Worm (Caenorhabditis elegans) whole organism, L2 larva: ENCODE results near the gene F43C11.4.

Source experiments
- C34F6.9 ChIP-seq: fragments of 150-350 bp; optimal IDR thresholded peaks from 2 replicates; lab custom pipeline; 2014; ENCODE audit warnings: missing biosample characterization, missing genetic modification characterization
- F13H6.1 ChIP-seq: sonication (generic microtip); optimal IDR thresholded peaks from 2 replicates; lab custom pipeline; 2016; ENCODE audit warnings: missing genetic modification characterization, missing compliant biosample characterization
- Y55F3AM.14 ChIP-seq: fragments of 200-800 bp; sonication (Bioruptor generic); optimal IDR thresholded peaks from 2 replicates; lab custom pipeline; 2018; ENCODE audit warnings: mild to moderate bottlenecking, missing genetic modification characterization, missing compliant biosample characterization
- ZK546.5 ChIP-seq: sonication (generic microtip); optimal IDR thresholded peaks from 2 replicates; lab custom pipeline; 2017; ENCODE audit warnings: missing biosample characterization, missing genetic modification characterization
- alr-1 ChIP-seq: fragments of 150-350 bp; optimal IDR thresholded peaks from 2 replicates; lab custom pipeline; 2014; ENCODE audit warnings: missing biosample characterization, missing genetic modification characterization
- aly-2 ChIP-seq: fragments of 150-350 bp; optimal IDR thresholded peaks from 2 replicates; lab custom pipeline; 2014; ENCODE audit warnings: missing biosample characterization, missing genetic modification characterization
- ama-1 ChIP-seq: fragments of 150-350 bp; optimal IDR thresholded peaks from 2 replicates; lab custom pipeline; 2018; ENCODE audit warnings: inconsistent platforms
- blmp-1 ChIP-seq: sonication (generic microtip); optimal IDR thresholded peaks from 2 replicates; lab custom pipeline; 2017; ENCODE audit warnings: missing genetic modification characterization, mild to moderate bottlenecking, missing compliant biosample characterization, antibody characterized with exemption, moderate library complexity; ENCODE audit not compliant: insufficient read depth
- ceh-16 ChIP-seq: fragments of 150-350 bp; optimal IDR thresholded peaks from 2 replicates; lab custom pipeline; 2014; ENCODE audit warnings: missing biosample characterization, missing genetic modification characterization
- egl-27 ChIP-seq: sonication (generic microtip); optimal IDR thresholded peaks from 3 replicates; lab custom pipeline; 2017; ENCODE audit warnings: missing biosample characterization, missing genetic modification reagents, missing genetic modification characterization
- elt-1 ChIP-seq: fragments of 150-350 bp; optimal IDR thresholded peaks from 2 replicates; lab custom pipeline; 2014; ENCODE audit warnings: missing biosample characterization, missing genetic modification characterization
- elt-3 ChIP-seq: sonication (generic microtip); optimal IDR thresholded peaks from 2 replicates; lab custom pipeline; 2017; ENCODE audit warnings: missing biosample characterization, missing genetic modification characterization
- fos-1 ChIP-seq: fragments of 150-350 bp; optimal IDR thresholded peaks from 2 replicates; lab custom pipeline; 2014; ENCODE audit warnings: missing biosample characterization, missing genetic modification characterization
- gmeb-1 ChIP-seq: fragments of 150-350 bp; optimal IDR thresholded peaks from 2 replicates; lab custom pipeline; 2014; ENCODE audit warnings: missing biosample characterization, missing genetic modification characterization
- lin-13 ChIP-seq: fragments of 150-350 bp; optimal IDR thresholded peaks from 2 replicates; lab custom pipeline; 2014; ENCODE audit warnings: missing biosample characterization, missing genetic modification reagents, missing genetic modification characterization
- lsy-2 ChIP-seq, 2 experiments: fragments of 150-350 bp in 1 of 2; sonication (generic microtip) in 1 of 2; optimal IDR thresholded peaks; 2 replicates each; lab custom pipeline; 2014 to 2017; ENCODE audit warnings: missing biosample characterization in 2 of 2, missing genetic modification characterization in 2 of 2
- mbf-1 ChIP-seq: sonication (generic microtip); optimal IDR thresholded peaks from 2 replicates; lab custom pipeline; 2017; ENCODE audit warnings: missing biosample characterization, missing genetic modification characterization
- nhr-11 ChIP-seq: fragments of 150-350 bp; optimal IDR thresholded peaks from 2 replicates; lab custom pipeline; 2014; ENCODE audit warnings: missing biosample characterization, missing genetic modification characterization
- nhr-129 ChIP-seq: fragments of 150-350 bp; optimal IDR thresholded peaks from 2 replicates; lab custom pipeline; 2014; ENCODE audit warnings: missing biosample characterization, missing genetic modification characterization
- nhr-21 ChIP-seq: fragments of 150-350 bp; optimal IDR thresholded peaks from 2 replicates; lab custom pipeline; 2014; ENCODE audit warnings: missing biosample characterization, missing genetic modification characterization
- nhr-23 ChIP-seq: fragments of 150-350 bp; optimal IDR thresholded peaks from 2 replicates; lab custom pipeline; 2014; ENCODE audit warnings: missing biosample characterization, missing genetic modification reagents, missing genetic modification characterization
- nhr-25 ChIP-seq: fragments of 150-350 bp; sonication (generic microtip); optimal IDR thresholded peaks from 3 replicates; lab custom pipeline; 2014; ENCODE audit warnings: missing biosample characterization, missing genetic modification characterization
- nhr-6 ChIP-seq: fragments of 150-350 bp; optimal IDR thresholded peaks from 2 replicates; lab custom pipeline; 2014; ENCODE audit warnings: missing biosample characterization, missing genetic modification characterization
- peb-1 ChIP-seq: fragments of 150-350 bp; optimal IDR thresholded peaks from 2 replicates; lab custom pipeline; 2014; ENCODE audit warnings: missing biosample characterization, missing genetic modification characterization
- skn-1 ChIP-seq: sonication (generic microtip); optimal IDR thresholded peaks from 2 replicates; lab custom pipeline; 2017; ENCODE audit warnings: missing biosample characterization, missing genetic modification characterization
- sma-3 ChIP-seq: sonication (generic microtip); optimal IDR thresholded peaks from 2 replicates; lab custom pipeline; 2016; ENCODE audit warnings: missing genetic modification reagents, missing genetic modification characterization, missing compliant biosample characterization
- sma-9 ChIP-seq, 2 experiments: fragments of 150-350 bp in 1 of 2; sonication (generic microtip) in 1 of 2; optimal IDR thresholded peaks; 2 replicates each; lab custom pipeline; 2014 to 2016; ENCODE audit warnings: missing genetic modification characterization in 2 of 2, mild to moderate bottlenecking in 1 of 2, missing biosample characterization in 1 of 2, missing compliant biosample characterization in 1 of 2, missing genetic modification reagents in 1 of 2, moderate library complexity in 1 of 2
- snpc-4 ChIP-seq: fragments of 150-350 bp; optimal IDR thresholded peaks from 2 replicates; lab custom pipeline; 2014; ENCODE audit warnings: missing biosample characterization, missing genetic modification characterization
- unc-39 ChIP-seq: fragments of 150-350 bp; optimal IDR thresholded peaks from 2 replicates; lab custom pipeline; 2014; ENCODE audit warnings: missing biosample characterization, missing genetic modification characterization
- unc-62 ChIP-seq: fragments of 150-350 bp; optimal IDR thresholded peaks from 2 replicates; lab custom pipeline; 2014; ENCODE audit warnings: missing biosample characterization, missing genetic modification reagents, missing genetic modification characterization
- ztf-11 ChIP-seq: sonication (generic microtip); optimal IDR thresholded peaks from 2 replicates; lab custom pipeline; 2017; ENCODE audit warnings: missing biosample characterization, missing genetic modification characterization

Gene F43C11.4

ce11 chrII:2322857-2323518, 23.8 kb upstream of the F43C11.4 start, which contains the start of the genes ZK1240.6 and ZK1240.2:
Gene ZK1240.6, minus strand, starts transcription at chrII:2322907.
Gene ZK1240.2, plus strand, starts transcription at chrII:2323376.
- no peak for TF ChIP-seq nhr-6 (tag; lab: Kevin White, UChicago)
- no peak for TF ChIP-seq unc-39 (tag; lab: Kevin White, UChicago)
- TF ChIP-seq nhr-23 = no peak
- no peak for TF ChIP-seq skn-1 (tag; lab: Kevin White, UChicago)
- TF ChIP-seq fos-1 = peak; percentile 76
- TF ChIP-seq gmeb-1 (tag; lab: Kevin White, UChicago) = no peak
- no peak for TF ChIP-seq peb-1 (tag; lab: Kevin White, UChicago)
- TF ChIP-seq lin-13 = no peak
- TF ChIP-seq sma-9 (GFP tag; optimal IDR thresholded peaks at IDR 0.05; lab: Kevin White, UChicago) = peak; percentile 21
- TF ChIP-seq sma-9 (tag; optimal IDR thresholded peaks at IDR 0.05; lab: Kevin White, UChicago) = no peak
- TF ChIP-seq nhr-11 (tag; lab: Kevin White, UChicago) = no peak
- no peak for TF ChIP-seq aly-2

ce11 chrII:2324956-2325355, 21.8 kb upstream of the F43C11.4 start, which contains the start of gene ZK1240.11:
Gene ZK1240.11, plus strand, starts transcription at chrII:2325256.
- no peak for TF ChIP-seq unc-39 (tag; lab: Kevin White, UChicago)
- TF ChIP-seq aly-2 = no peak
- TF ChIP-seq unc-62 (GFP tag; lab: Kevin White, UChicago) = no peak
- no peak for TF ChIP-seq nhr-25 (tag; lab: Kevin White, UChicago)
- no peak for TF ChIP-seq snpc-4 (tag; lab: Kevin White, UChicago)
- TF ChIP-seq, all 48 proteins: peak for 0

ce11 chrII:2328963-2329442, 17.8 kb upstream of the F43C11.4 start, which contains the start of the genes ZK1240.8 and ZK1240.1:
Gene ZK1240.8, minus strand, starts transcription at chrII:2329063.
Gene ZK1240.1, plus strand, starts transcription at chrII:2329392.
- no peak for TF ChIP-seq snpc-4 (tag; lab: Kevin White, UChicago)
- TF ChIP-seq mbf-1 (tag; lab: Kevin White, UChicago) = no peak
- no peak for TF ChIP-seq C34F6.9 (tag; lab: Kevin White, UChicago)
- no peak for TF ChIP-seq F13H6.1 (tag; lab: Kevin White, UChicago)
- TF ChIP-seq nhr-21 (tag; lab: Kevin White, UChicago) = no peak
- no peak for TF ChIP-seq blmp-1
- TF ChIP-seq gmeb-1 (tag; lab: Kevin White, UChicago) = no peak
- TF ChIP-seq lin-13 = no peak

ce11 chrII:2330462-2330861, 16.3 kb upstream of the F43C11.4 start:
- no peak for TF ChIP-seq alr-1 (tag; lab: Kevin White, UChicago)
- no peak for TF ChIP-seq lsy-2 (tag; optimal IDR thresholded peaks at IDR 0.05; lab: Kevin White, UChicago)
- no peak for TF ChIP-seq ceh-16
- no peak for TF ChIP-seq Y55F3AM.14 (GFP tag; lab: Kevin White, UChicago)
- TF ChIP-seq nhr-11 (tag; lab: Kevin White, UChicago) = no peak
- no peak for TF ChIP-seq sma-3 (GFP tag; lab: Kevin White, UChicago)
- no peak for TF ChIP-seq ZK546.5
- no peak for TF ChIP-seq skn-1 (tag; lab: Kevin White, UChicago)
- TF ChIP-seq nhr-129 (tag; lab: Kevin White, UChicago) = no peak
- TF ChIP-seq egl-27 (tag; lab: Kevin White, UChicago) = no peak
- no peak for TF ChIP-seq ama-1
- TF ChIP-seq ztf-11 (tag; lab: Kevin White, UChicago) = no peak
- no peak for TF ChIP-seq mbf-1 (tag; lab: Kevin White, UChicago)
- TF ChIP-seq, all 48 proteins: peak for 0

- TF ChIP-seq elt-3 (tag; lab: Kevin White, UChicago) (no peak), fos-1 (peak; percentile 1)
These were observed 14.6 kb upstream of the F43C11.4 start, which contains the start of gene F43C11.8 for ce11 chrII:2332220-2332619. Gene F43C11.8, plus strand, starts transcription at chrII:2332520.

ce11 chrII:2335572-2335971, 11.2 kb upstream of the F43C11.4 start, which contains the start of gene F43C11.7:
Gene F43C11.7, plus strand, starts transcription at chrII:2335897.
- TF ChIP-seq gmeb-1 (tag; lab: Kevin White, UChicago) (peak; percentile 26), ama-1 (no peak), fos-1 (peak; percentile 60), elt-1 (tag; lab: Kevin White, UChicago) (no peak), lin-13 (no peak)
- TF ChIP-seq, all 48 proteins: peak for 2
